Fruit fly (Drosophila melanogaster) whole organism, embryonic: ENCODE measurements around the gene alphaCOP.
A peak's percentile ranks its signal among the peaks of the same experiment; 100 is the strongest.

Experiments used
- Blimp-1 ChIP-seq: fragments of 200-800 bp; sonication (Bioruptor generic); optimal IDR thresholded peaks from 3 replicates; lab custom pipeline; 2018; ENCODE audit warnings: missing biosample characterization, missing genetic modification characterization, mild to moderate bottlenecking, moderate library complexity, missing genetic modification reagents
- C15 ChIP-seq: fragments of 200-800 bp; sonication (Bioruptor generic); IDR thresholded peaks from 3 replicates; pipeline ENCODE4 v1.3.6; 2022; ENCODE audit warnings: missing biosample characterization, missing genetic modification characterization
- CG10431 ChIP-seq: fragments of 200-800 bp; sonication (Bioruptor generic); optimal IDR thresholded peaks from 3 replicates; lab custom pipeline; 2018; ENCODE audit warnings: missing biosample characterization, mild to moderate bottlenecking, missing genetic modification characterization
- CG12104 ChIP-seq: fragments of 200-800 bp; sonication (Bioruptor generic); optimal IDR thresholded peaks from 3 replicates; lab custom pipeline; 2016; ENCODE audit warnings: missing biosample characterization, missing genetic modification characterization
- CG12155 ChIP-seq: fragments of 200-800 bp; sonication (Bioruptor generic); optimal IDR thresholded peaks from 3 replicates; lab custom pipeline; 2016; ENCODE audit warnings: missing biosample characterization, missing genetic modification characterization
- CG12219 ChIP-seq: fragments of 200-800 bp; sonication (Bioruptor generic); optimal IDR thresholded peaks from 3 replicates; lab custom pipeline; 2018; ENCODE audit warnings: missing biosample characterization, mild to moderate bottlenecking, missing genetic modification characterization
- CG1233 ChIP-seq: fragments of 200-800 bp; sonication (Bioruptor generic); optimal IDR thresholded peaks from 4 replicates; lab custom pipeline; 2018; ENCODE audit warnings: missing biosample characterization, mild to moderate bottlenecking, missing genetic modification characterization
- CG14050 ChIP-seq: fragments of 200-800 bp; sonication (Bioruptor generic); IDR thresholded peaks from 3 replicates; pipeline ENCODE4 v1.3.6; 2022; ENCODE audit warnings: missing biosample characterization, missing genetic modification characterization
- CG15269 ChIP-seq: fragments of 200-800 bp; sonication (Bioruptor generic); optimal IDR thresholded peaks from 2 replicates; lab custom pipeline; 2018; ENCODE audit warnings: missing biosample characterization, mild to moderate bottlenecking, missing genetic modification characterization, moderate library complexity
- CG1603 ChIP-seq: fragments of 200-800 bp; sonication (Bioruptor generic); optimal IDR thresholded peaks from 2 replicates; lab custom pipeline; 2019; ENCODE audit warnings: missing biosample characterization, mild to moderate bottlenecking, missing genetic modification characterization, moderate library complexity
- CG16815 ChIP-seq: fragments of 200-800 bp; sonication (Bioruptor generic); optimal IDR thresholded peaks from 3 replicates; lab custom pipeline; 2017; ENCODE audit warnings: missing biosample characterization, mild to moderate bottlenecking, missing genetic modification characterization
- CG17359 ChIP-seq: fragments of 200-800 bp; sonication (Bioruptor generic); optimal IDR thresholded peaks from 3 replicates; lab custom pipeline; 2018; ENCODE audit warnings: missing biosample characterization, mild to moderate bottlenecking, missing genetic modification characterization, moderate library complexity
- CG1832 ChIP-seq: fragments of 200-800 bp; sonication (Bioruptor generic); optimal IDR thresholded peaks from 2 replicates; lab custom pipeline; 2017; ENCODE audit warnings: missing biosample characterization, mild to moderate bottlenecking, missing genetic modification characterization, inconsistent platforms
- CG18476 ChIP-seq: fragments of 200-800 bp; sonication (Bioruptor generic); optimal IDR thresholded peaks from 2 replicates; lab custom pipeline; 2016; ENCODE audit warnings: missing biosample characterization, mild to moderate bottlenecking, missing genetic modification characterization
- CG2199 ChIP-seq: fragments of 200-800 bp; sonication (Bioruptor generic); IDR thresholded peaks from 3 replicates; pipeline ENCODE4 v1.3.6; 2022; ENCODE audit warnings: missing biosample characterization, missing genetic modification characterization
- CG32772 ChIP-seq: fragments of 200-800 bp; sonication (Bioruptor generic); IDR thresholded peaks from 2 replicates; pipeline ENCODE4 v1.3.6; 2022; ENCODE audit warnings: missing biosample characterization, missing genetic modification characterization
- CG4360 ChIP-seq: fragments of 200-800 bp; sonication (Bioruptor generic); IDR thresholded peaks from 2 replicates; pipeline ENCODE4 v1.3.6; 2022; ENCODE audit warnings: missing biosample characterization, missing genetic modification characterization
- CG6175 ChIP-seq: fragments of 200-800 bp; sonication (Bioruptor generic); IDR thresholded peaks from 3 replicates; pipeline ENCODE4 v1.3.6; 2022; ENCODE audit warnings: missing biosample characterization, missing genetic modification characterization
- CG6254 ChIP-seq: fragments of 200-800 bp; sonication (Bioruptor generic); optimal IDR thresholded peaks from 3 replicates; lab custom pipeline; 2017; ENCODE audit warnings: mild to moderate bottlenecking, missing biosample characterization, missing genetic modification reagents, missing genetic modification characterization
- CG6272 ChIP-seq: fragments of 200-800 bp; sonication (Bioruptor generic); IDR thresholded peaks from 2 replicates; pipeline ENCODE4 v1.3.6; 2022; ENCODE audit warnings: missing biosample characterization, missing genetic modification characterization
- CG7745 ChIP-seq: fragments of 200-800 bp; sonication (Bioruptor generic); optimal IDR thresholded peaks from 2 replicates; lab custom pipeline; 2018; ENCODE audit warnings: missing biosample characterization, mild to moderate bottlenecking, missing genetic modification characterization, moderate library complexity
- CG7987 ChIP-seq: fragments of 200-800 bp; sonication (Bioruptor generic); optimal IDR thresholded peaks from 2 replicates; lab custom pipeline; 2018; ENCODE audit warnings: missing biosample characterization, mild to moderate bottlenecking, missing genetic modification characterization, moderate library complexity
- CG9817 ChIP-seq: fragments of 200-800 bp; sonication (Bioruptor generic); optimal IDR thresholded peaks from 2 replicates; lab custom pipeline; 2018; ENCODE audit warnings: missing biosample characterization, mild to moderate bottlenecking, missing genetic modification characterization, moderate library complexity
- CHES-1-like ChIP-seq: fragments of 200-800 bp; sonication (Bioruptor generic); optimal IDR thresholded peaks from 2 replicates; lab custom pipeline; 2016; ENCODE audit warnings: missing biosample characterization, missing genetic modification characterization
- Dfd ChIP-seq, 2 experiments: fragments of >200 bp; optimal IDR thresholded peaks; 2 replicates each; lab custom pipeline; 2017; ENCODE audit warnings: missing biosample characterization in 2 of 2, missing genetic modification characterization in 2 of 2
- Dp ChIP-seq: fragments of 200-800 bp; sonication (Bioruptor generic); optimal IDR thresholded peaks from 2 replicates; lab custom pipeline; 2018; ENCODE audit warnings: missing biosample characterization, mild to moderate bottlenecking, missing genetic modification characterization, moderate library complexity
- E2f2 ChIP-seq: fragments of 200-800 bp; sonication (Bioruptor generic); IDR thresholded peaks from 2 replicates; pipeline ENCODE4 v1.3.6; 2022; ENCODE audit warnings: missing biosample characterization, missing genetic modification characterization
- Elba2 ChIP-seq: fragments of 200-800 bp; sonication (Bioruptor generic); optimal IDR thresholded peaks from 3 replicates; lab custom pipeline; 2016; ENCODE audit warnings: missing biosample characterization, missing genetic modification characterization
- Fer1 ChIP-seq: fragments of 200-800 bp; sonication (Bioruptor generic); optimal IDR thresholded peaks from 2 replicates; lab custom pipeline; 2017; ENCODE audit warnings: missing biosample characterization, mild to moderate bottlenecking, missing genetic modification characterization
- Hr51 ChIP-seq, 2 experiments: fragments of 200-800 bp; sonication (Bioruptor generic); optimal IDR thresholded peaks; 2 replicates in 1 of 2; 3 replicates in 1 of 2; lab custom pipeline; 2016 to 2018; ENCODE audit warnings: missing biosample characterization in 2 of 2, missing genetic modification characterization in 2 of 2, mild to moderate bottlenecking in 1 of 2, moderate library complexity in 1 of 2
- Med ChIP-seq: fragments of 200-800 bp; sonication (Bioruptor generic); peaks from one replicate; lab custom pipeline; 2016; ENCODE audit warnings: missing biosample characterization, missing genetic modification characterization, mild to moderate bottlenecking, inconsistent platforms, moderate library complexity
- Nf-YA ChIP-seq: fragments of 200-800 bp; sonication (Bioruptor generic); IDR thresholded peaks from 2 replicates; pipeline ENCODE4 v1.3.6; 2022; ENCODE audit warnings: missing biosample characterization, missing genetic modification characterization
- Nf-YC ChIP-seq: fragments of 200-800 bp; optimal IDR thresholded peaks from 3 replicates; lab custom pipeline; 2019; ENCODE audit warnings: missing biosample characterization, mild to moderate bottlenecking, missing genetic modification characterization, moderate library complexity
- Sox100B ChIP-seq: fragments of 200-800 bp; sonication (Bioruptor generic); optimal IDR thresholded peaks from 3 replicates; lab custom pipeline; 2018; ENCODE audit warnings: missing biosample characterization, mild to moderate bottlenecking, missing genetic modification characterization
- Trl ChIP-seq, 3 experiments: fragments of >200 bp in 2 of 3; fragments of 200-800 bp in 1 of 3; sonication (Bioruptor generic) in 1 of 3; optimal IDR thresholded peaks; 2 replicates in 1 of 3; 3 replicates in 2 of 3; lab custom pipeline; 2016 to 2017; ENCODE audit warnings: missing biosample characterization in 1 of 3, missing genetic modification characterization in 1 of 3
- bcd ChIP-seq: fragments of 200-800 bp; sonication (Bioruptor generic); optimal IDR thresholded peaks from 2 replicates; lab custom pipeline; 2017; ENCODE audit warnings: missing biosample characterization, mild to moderate bottlenecking, missing genetic modification characterization
- br ChIP-seq: fragments of >200 bp; optimal IDR thresholded peaks from 2 replicates; lab custom pipeline; 2017
- grau ChIP-seq: fragments of 200-800 bp; optimal IDR thresholded peaks from 3 replicates; lab custom pipeline; 2019; ENCODE audit warnings: missing biosample characterization, mild to moderate bottlenecking, missing genetic modification characterization, moderate library complexity
- ham ChIP-seq: fragments of 200-800 bp; sonication (Bioruptor generic); IDR thresholded peaks from 2 replicates; pipeline ENCODE4 v1.3.6; 2022; ENCODE audit warnings: missing biosample characterization, missing genetic modification characterization
- her ChIP-seq: fragments of 200-800 bp; sonication (Bioruptor generic); optimal IDR thresholded peaks from 2 replicates; lab custom pipeline; 2016; ENCODE audit warnings: missing biosample characterization, missing genetic modification characterization
- pzg ChIP-seq: fragments of 200-800 bp; sonication (Bioruptor generic); optimal IDR thresholded peaks from 3 replicates; lab custom pipeline; 2018; ENCODE audit warnings: missing biosample characterization, mild to moderate bottlenecking, missing genetic modification characterization, moderate library complexity
- seq ChIP-seq: fragments of 200-800 bp; sonication (Bioruptor generic); IDR thresholded peaks from 2 replicates; pipeline ENCODE4 v1.3.6; 2022; ENCODE audit warnings: missing biosample characterization, missing genetic modification characterization
- shn ChIP-seq: fragments of 200-800 bp; sonication (Bioruptor generic); optimal IDR thresholded peaks from 3 replicates; lab custom pipeline; 2016; ENCODE audit warnings: missing biosample characterization, missing genetic modification characterization
- tll ChIP-seq, 2 experiments: fragments of 200-800 bp in 1 of 2; fragments of >200 bp in 1 of 2; sonication (Bioruptor generic) in 1 of 2; optimal IDR thresholded peaks; 2 replicates each; lab custom pipeline; 2017 to 2019; ENCODE audit warnings: missing biosample characterization in 2 of 2, missing genetic modification characterization in 2 of 2, mild to moderate bottlenecking in 1 of 2, moderate library complexity in 1 of 2
- z ChIP-seq: fragments of 200-800 bp; sonication (Bioruptor generic); IDR thresholded peaks from 3 replicates; pipeline ENCODE4 v1.3.6; 2022; ENCODE audit warnings: missing biosample characterization, missing genetic modification characterization

Gene alphaCOP

dm6 chr3L:1639185-1639812 is 5.7 kb downstream of the alphaCOP start, which contains the start of the genes Mettl2 and Bgb (continued):
- no peak for TF ChIP-seq CG12219 (GFP tag; lab: Kevin White, UChicago)
- no peak for TF ChIP-seq Sox100B (GFP tag; lab: Kevin White, UChicago)
- TF ChIP-seq CG12104 (GFP tag; lab: Kevin White, UChicago) = peak; percentile 51
- TF ChIP-seq ham (GFP tag; lab: Robert Waterston, UW) = 0 out of 2 replicates have a peak, but pooled peaks have one; percentile 31
- TF ChIP-seq CG6175 (GFP tag; lab: Robert Waterston, UW) = peak; percentile 61; the same call in 1 of the 3 replicates
- TF ChIP-seq CG6254 (GFP tag; lab: Kevin White, UChicago) = peak; percentile 51
- TF ChIP-seq CG7745 = no peak
- peak; percentile 60 to 68 for TF ChIP-seq Hr51 (GFP tag; optimal IDR thresholded peaks at IDR 0.05; lab: Kevin White, UChicago)
- TF ChIP-seq CG1603 (tag; lab: Kevin White, UChicago) = peak; percentile 70
- TF ChIP-seq CG16815 (GFP tag; lab: Kevin White, UChicago) = peak; percentile 66
- TF ChIP-seq Nf-YA (GFP tag; lab: Robert Waterston, UW) = no peak
- no peak for TF ChIP-seq CG2199 (GFP tag; lab: Robert Waterston, UW)
- peak; percentile 86 for TF ChIP-seq CG32772 (GFP tag; lab: Robert Waterston, UW)

dm6 chr3L:1637652-1638051 is 7.3 kb downstream of the alphaCOP start, which contains the start of gene nSyb:
Gene nSyb (minus strand): TSS chr3L:1637752.
- no peak for TF ChIP-seq CG1233 (GFP tag; lab: Kevin White, UChicago)
- TF ChIP-seq CG4360 (GFP tag; lab: Robert Waterston, UW) = no peak
- TF ChIP-seq pzg (GFP tag; lab: Kevin White, UChicago) = peak; percentile 1
- TF ChIP-seq Dfd (GFP tag; optimal IDR thresholded peaks at IDR 0.05; lab: Kevin White, UChicago) = no peak
- no peak for TF ChIP-seq CG9817 (tag; lab: Kevin White, UChicago)
- no peak for TF ChIP-seq tll (GFP tag; optimal IDR thresholded peaks at IDR 0.05; lab: Kevin White, UChicago)
- no peak for TF ChIP-seq CG10431
- TF ChIP-seq shn (GFP tag; lab: Kevin White, UChicago) = no peak
- TF ChIP-seq Nf-YC (tag; lab: Kevin White, UChicago) = no peak
- TF ChIP-seq Fer1 = no peak
- peak; percentile 44; the same call in 1 of the 2 replicates for TF ChIP-seq E2f2 (GFP tag; lab: Robert Waterston, UW)
- TF ChIP-seq CG15269 = no peak
- no peak for TF ChIP-seq CG14050 (GFP tag; lab: Robert Waterston, UW)
- TF ChIP-seq CHES-1-like = no peak
- peak; percentile 85 for TF ChIP-seq CG12155 (GFP tag; lab: Kevin White, UChicago)
- TF ChIP-seq Dp (GFP tag; lab: Kevin White, UChicago) = peak; percentile 48
- TF ChIP-seq Nf-YA (GFP tag; lab: Robert Waterston, UW) = no peak
- no peak for TF ChIP-seq br (lab: Kevin White, UChicago)
- no peak for TF ChIP-seq C15
- TF ChIP-seq CG18476 = no peak
- TF ChIP-seq CG2199 (GFP tag; lab: Robert Waterston, UW) = no peak
- no peak for TF ChIP-seq her (GFP tag; lab: Kevin White, UChicago)
- no peak for TF ChIP-seq bcd
- TF ChIP-seq CG7987 (GFP tag; lab: Kevin White, UChicago) = no peak

dm6 chr3L:1636886-1637285 is 8.1 kb downstream of the alphaCOP start:
- TF ChIP-seq CG1832 (GFP tag; lab: Kevin White, UChicago) = peak; percentile 27
- TF ChIP-seq Elba2 (GFP tag; lab: Kevin White, UChicago) = peak; percentile 12
- no peak for TF ChIP-seq grau (tag; lab: Kevin White, UChicago)
- peak; percentile 50 for TF ChIP-seq Med (GFP tag; lab: Kevin White, UChicago)
- 0 out of 3 replicates have a peak, but pooled peaks have one; percentile 22 for TF ChIP-seq z
- no peak for TF ChIP-seq CG6272 (GFP tag; lab: Robert Waterston, UW)
- TF ChIP-seq Blimp-1 (GFP tag; lab: Kevin White, UChicago) = no peak
- peak; percentile 55 to 76 for TF ChIP-seq Trl (optimal IDR thresholded peaks at IDR 0.05; lab: Kevin White, UChicago)
- TF ChIP-seq Trl (GFP tag; optimal IDR thresholded peaks at IDR 0.05; lab: Kevin White, UChicago) = no peak
- TF ChIP-seq seq (GFP tag; lab: Robert Waterston, UW) = peak; percentile 37; the same call in 1 of the 2 replicates
- TF ChIP-seq CG17359 (tag; lab: Kevin White, UChicago) = no peak
